Fruit fly (Drosophila melanogaster): ENCODE results near the gene CG33777.
A peak's percentile ranks its signal among the peaks of the same experiment; 100 is the strongest.

CG33777 gene

dm6 chr3L:4533941-4534340 lies 21.1 kb downstream of the CG33777 start (continued):
- TF ChIP-seq Vsx1 (GFP tag; optimal IDR thresholded peaks at IDR 0.05) (no peak), stc (GFP tag; IDR thresholded peaks at IDR 0.05) (peak; percentile 40; the same call in 1 of the 2 replicates), Hr78 (GFP tag; optimal IDR thresholded peaks at IDR 0.05) (no peak), CG11560 (tag; IDR thresholded peaks at IDR 0.05) (no peak), CG10543 (GFP tag; optimal IDR thresholded peaks at IDR 0.05) (no peak), CG4328 (GFP tag; optimal IDR thresholded peaks at IDR 0.05) (no peak), Abd-B (GFP tag; optimal IDR thresholded peaks at IDR 0.05) (peak; percentile 21), pfk (GFP tag; optimal IDR thresholded peaks at IDR 0.05) (no peak), Dfd (GFP tag; optimal IDR thresholded peaks at IDR 0.05) (no peak), crp (GFP tag; optimal IDR thresholded peaks at IDR 0.05) (no peak), rib (GFP tag; IDR thresholded peaks at IDR 0.05) (no peak), ato (GFP tag; IDR thresholded peaks at IDR 0.05; ENCODE audit: partially characterized antibody) (no peak), CG12744 (GFP tag; optimal IDR thresholded peaks at IDR 0.05) (no peak), CG17328 (GFP tag; IDR thresholded peaks at IDR 0.05) (no peak; the same call in 1 of the 2 replicates), CG9727 (GFP tag; optimal IDR thresholded peaks at IDR 0.05) (no peak), CG5245 (GFP tag; optimal IDR thresholded peaks at IDR 0.05) (peak; percentile 10), CG12942 (GFP tag; optimal IDR thresholded peaks at IDR 0.05) (no peak), fu2 (GFP tag; optimal IDR thresholded peaks at IDR 0.05) (no peak), Sin3A (optimal IDR thresholded peaks at IDR 0.05) (no peak), seq (GFP tag; IDR thresholded peaks at IDR 0.05) (0 out of 2 replicates have a peak, but pooled peaks have one; percentile 18), HLH3B (GFP tag; IDR thresholded peaks at IDR 0.05) (peak; percentile 41; the same call in 1 of the 2 replicates), CG33557 (GFP tag; optimal IDR thresholded peaks at IDR 0.05) (no peak), hkb (optimal IDR thresholded peaks at IDR 0.05) (no peak), hkb (GFP tag; IDR thresholded peaks at IDR 0.05) (peak; percentile 68), otp (GFP tag; IDR thresholded peaks at IDR 0.05) (no peak), Doc2 (GFP tag; IDR thresholded peaks at IDR 0.05) (no peak), CG9932 (GFP tag; IDR thresholded peaks at IDR 0.05) (no peak), Gug (GFP tag; IDR thresholded peaks at IDR 0.05) (no peak), CG14441 (GFP tag; IDR thresholded peaks at IDR 0.05) (peak; percentile 69), ci (GFP tag; IDR thresholded peaks at IDR 0.05) (peak; percentile 73), HLH54F (GFP tag; optimal IDR thresholded peaks at IDR 0.05) (no peak), HLHmδ (GFP tag; optimal IDR thresholded peaks at IDR 0.05) (no peak), CG8359 (GFP tag; optimal IDR thresholded peaks at IDR 0.05; ENCODE audit: borderline replicate concordance) (no peak), CG12391 (tag; optimal IDR thresholded peaks at IDR 0.05) (peak; percentile 37), Drgx (GFP tag; IDR thresholded peaks at IDR 0.05) (no peak), ken (GFP tag; IDR thresholded peaks at IDR 0.05) (peak; percentile 48; the same call in 1 of the 3 replicates), CG16863 (GFP tag; optimal IDR thresholded peaks at IDR 0.05) (no peak), CG17568 (GFP tag; optimal IDR thresholded peaks at IDR 0.05) (no peak), CG33213 (GFP tag; optimal IDR thresholded peaks at IDR 0.05) (no peak), CG7786 (GFP tag; optimal IDR thresholded peaks at IDR 0.05) (no peak), CG3847 (GFP tag; IDR thresholded peaks at IDR 0.05) (no peak), CG10274 (GFP tag; optimal IDR thresholded peaks at IDR 0.05) (no peak), CG17912 (GFP tag; optimal IDR thresholded peaks at IDR 0.05) (no peak), sens-2 (GFP tag; IDR thresholded peaks at IDR 0.05) (no peak), CG14050 (GFP tag; IDR thresholded peaks at IDR 0.05) (peak; percentile 25; the same call in 1 of the 3 replicates), Dad (GFP tag; optimal IDR thresholded peaks at IDR 0.05) (no peak), CG31365 (tag; optimal IDR thresholded peaks at IDR 0.05) (no peak), CG2116 (GFP tag; optimal IDR thresholded peaks at IDR 0.05) (no peak), abd-A (tag; optimal IDR thresholded peaks at IDR 0.05) (peak; percentile 71), Hr3 (GFP tag; optimal IDR thresholded peaks at IDR 0.05) (no peak), ATbp (GFP tag; optimal IDR thresholded peaks at IDR 0.05) (peak; percentile 58), Adf1 (GFP tag; IDR thresholded peaks at IDR 0.05) (no peak)

Measured in whole organism, embryonic.